Worm (Caenorhabditis elegans): ENCODE data around the gene sdz-1.

- TF ChIP-seq unc-130 (GFP tag; optimal IDR thresholded peaks at IDR 0.05) = peak; percentile 45
- no peak for TF ChIP-seq Y75B8A.6 (GFP tag; IDR thresholded peaks at IDR 0.05)
- no peak for TF ChIP-seq lin-39 (tag; optimal IDR thresholded peaks at IDR 0.05)
- TF ChIP-seq nhr-25 (tag; optimal IDR thresholded peaks at IDR 0.05; ENCODE audit: borderline replicate concordance, insufficient read depth) = no peak
- TF ChIP-seq gei-8 (GFP tag; optimal IDR thresholded peaks at IDR 0.05) = no peak
- TF ChIP-seq F37D6.2 (tag; optimal IDR thresholded peaks at IDR 0.05) = no peak
- no peak for TF ChIP-seq dve-1 (tag; optimal IDR thresholded peaks at IDR 0.05; ENCODE audit: insufficient read depth)
- no peak for TF ChIP-seq snpc-4 (tag; optimal IDR thresholded peaks at IDR 0.05)
- no peak for TF ChIP-seq dmd-8 (GFP tag; IDR thresholded peaks at IDR 0.05)
These were observed 11.0 kb downstream of the sdz-1 start for ce11 chrIII:8689143-8689542.
